Fruit fly (Drosophila melanogaster) S2 (cell line): ENCODE data around the gene obst-B.

ENCODE experiments used
- CG8478 ChIP-seq: fragments of >200 bp; optimal IDR thresholded peaks from 2 replicates; lab custom pipeline; 2018
- CTCF ChIP-seq, 2 experiments: fragments of >200 bp; optimal IDR thresholded peaks; 2 replicates each; lab custom pipeline; 2018

DNA sequence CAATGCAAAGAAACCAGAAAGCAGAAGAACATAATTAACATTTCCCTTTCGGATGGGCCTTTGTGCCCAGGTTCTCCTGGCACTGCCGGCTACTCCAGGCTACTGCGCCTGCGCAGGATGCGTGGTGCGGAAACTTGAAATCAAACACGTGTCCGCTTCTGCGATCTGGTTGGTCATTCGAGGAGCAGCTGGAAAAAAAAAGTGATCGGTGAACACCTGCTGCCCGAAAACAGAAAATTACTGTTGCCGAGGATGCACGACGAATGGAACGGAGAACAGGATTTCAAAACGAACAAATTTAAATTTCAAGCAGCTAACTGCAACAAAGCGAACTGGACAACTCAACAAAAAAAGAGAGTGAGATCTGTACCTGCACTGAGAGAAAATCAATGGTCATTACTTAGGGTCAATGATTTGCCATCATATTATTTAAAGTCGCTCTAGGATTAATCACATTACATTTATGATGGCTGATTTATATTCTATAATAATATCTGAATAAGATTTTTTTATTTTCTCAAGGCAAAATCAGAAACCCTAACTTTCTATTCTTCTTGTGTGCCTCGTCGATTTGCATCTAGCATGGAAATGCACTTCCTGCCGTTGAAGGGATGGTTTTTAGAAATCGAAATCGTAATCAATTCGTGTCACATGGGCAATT is 42.5 kb upstream of the obst-B start:
- TF ChIP-seq CTCF (optimal IDR thresholded peaks at IDR 0.05; lab: Kevin White, UChicago) (no peak), CG8478 (lab: Kevin White, UChicago) (no peak)
